Worm (Caenorhabditis elegans) whole organism, early embryonic: Measurements from ENCODE around the gene ZC168.2.
A peak's percentile ranks its signal among the peaks of the same experiment; 100 is the strongest.

Experiments
- B0310.2 ChIP-seq: sonication (generic microtip); optimal IDR thresholded peaks from 2 replicates; lab custom pipeline; 2016; ENCODE audit warnings: mild to moderate bottlenecking, missing genetic modification characterization, missing compliant biosample characterization
- ama-1 ChIP-seq: fragments of 150-350 bp; optimal IDR thresholded peaks from 2 replicates; lab custom pipeline; 2014
- ceh-36 ChIP-seq: sonication (generic microtip); optimal IDR thresholded peaks from 2 replicates; lab custom pipeline; 2016; ENCODE audit warnings: missing genetic modification characterization, inconsistent platforms, missing compliant biosample characterization
- flt-1 ChIP-seq: fragments of 200-800 bp; sonication (Bioruptor generic); IDR thresholded peaks from 2 replicates; pipeline ENCODE4 v1.3.6; 2022; ENCODE audit warnings: missing genetic modification characterization, missing compliant biosample characterization
- hmbx-1 ChIP-seq: sonication (generic microtip); optimal IDR thresholded peaks from 2 replicates; lab custom pipeline; 2016; ENCODE audit warnings: mild to moderate bottlenecking, missing genetic modification characterization, missing compliant biosample characterization
- scrt-1 ChIP-seq: fragments of 200-800 bp; sonication (Bioruptor generic); IDR thresholded peaks from 2 replicates; pipeline ENCODE4 v1.3.6; 2022; ENCODE audit warnings: missing genetic modification characterization, missing compliant biosample characterization
- tra-4 ChIP-seq: sonication (generic microtip); optimal IDR thresholded peaks from 2 replicates; lab custom pipeline; 2017; ENCODE audit warnings: missing genetic modification characterization, missing compliant biosample characterization

ce11 chrIV:10745332-10745731 is 17.5 kb downstream of the ZC168.2 start:
- TF ChIP-seq ama-1, result no peak
- no peak for TF ChIP-seq tra-4 (tag; lab: Kevin White, UChicago)
- no peak for TF ChIP-seq hmbx-1 (tag; lab: Kevin White, UChicago)
- no peak for TF ChIP-seq scrt-1 (GFP tag; lab: Robert Waterston, UW)
- TF ChIP-seq flt-1, result no peak
- TF ChIP-seq B0310.2 (tag; lab: Kevin White, UChicago), result no peak
- peak; percentile 6 for TF ChIP-seq ceh-36 (tag; lab: Kevin White, UChicago)
